Fruit fly (Drosophila melanogaster) whole organism, embryonic: ENCODE measurements around the gene st.

Experiments used
- ATbp ChIP-seq: fragments of 200-800 bp; sonication (Bioruptor generic); optimal IDR thresholded peaks from 2 replicates; lab custom pipeline; 2017; ENCODE audit warnings: missing biosample characterization, mild to moderate bottlenecking, missing genetic modification characterization, missing genetic modification reagents
- CG10209 ChIP-seq: fragments of 200-800 bp; sonication (Bioruptor generic); optimal IDR thresholded peaks from 3 replicates; lab custom pipeline; 2017; ENCODE audit warnings: missing biosample characterization, mild to moderate bottlenecking, missing genetic modification characterization, missing genetic modification reagents
- CG10267 ChIP-seq: fragments of 200-800 bp; sonication (Bioruptor generic); optimal IDR thresholded peaks from 2 replicates; lab custom pipeline; 2018; ENCODE audit warnings: missing biosample characterization, mild to moderate bottlenecking, missing genetic modification characterization, moderate library complexity
- CG10274 ChIP-seq: fragments of 200-800 bp; sonication (Bioruptor generic); optimal IDR thresholded peaks from 3 replicates; lab custom pipeline; 2017; ENCODE audit warnings: missing biosample characterization, mild to moderate bottlenecking, missing genetic modification characterization
- CG10979 ChIP-seq: fragments of 200-800 bp; sonication (Bioruptor generic); optimal IDR thresholded peaks from 2 replicates; lab custom pipeline; 2018; ENCODE audit warnings: missing biosample characterization, mild to moderate bottlenecking, missing genetic modification characterization, moderate library complexity
- CG11504 ChIP-seq: fragments of 200-800 bp; sonication (Bioruptor generic); optimal IDR thresholded peaks from 3 replicates; lab custom pipeline; 2019; ENCODE audit warnings: missing biosample characterization, mild to moderate bottlenecking, missing genetic modification characterization, moderate library complexity
- CG14710 ChIP-seq: fragments of 200-800 bp; sonication (Bioruptor generic); optimal IDR thresholded peaks from 3 replicates; lab custom pipeline; 2019; ENCODE audit warnings: missing biosample characterization, mild to moderate bottlenecking, missing genetic modification characterization, moderate library complexity
- CG14860 ChIP-seq: fragments of 200-800 bp; sonication (Bioruptor generic); IDR thresholded peaks from 3 replicates; pipeline ENCODE4 v1.3.6; 2022; ENCODE audit warnings: missing biosample characterization, missing genetic modification characterization; ENCODE audit not compliant: partially characterized antibody
- CG15269 ChIP-seq: fragments of 200-800 bp; sonication (Bioruptor generic); optimal IDR thresholded peaks from 2 replicates; lab custom pipeline; 2018; ENCODE audit warnings: missing biosample characterization, mild to moderate bottlenecking, missing genetic modification characterization, moderate library complexity
- CG1603 ChIP-seq: fragments of 200-800 bp; sonication (Bioruptor generic); optimal IDR thresholded peaks from 2 replicates; lab custom pipeline; 2019; ENCODE audit warnings: missing biosample characterization, mild to moderate bottlenecking, missing genetic modification characterization, moderate library complexity
- CG17361 ChIP-seq: fragments of 200-800 bp; sonication (Bioruptor generic); IDR thresholded peaks from 3 replicates; pipeline ENCODE4 v1.3.6; 2022; ENCODE audit warnings: missing biosample characterization, missing genetic modification characterization
- CG18011 ChIP-seq: fragments of 200-800 bp; sonication (Bioruptor generic); optimal IDR thresholded peaks from 2 replicates; lab custom pipeline; 2017; ENCODE audit warnings: missing biosample characterization, missing genetic modification characterization, mild to moderate bottlenecking, moderate library complexity, missing genotype
- CG2199 ChIP-seq: fragments of 200-800 bp; sonication (Bioruptor generic); IDR thresholded peaks from 3 replicates; pipeline ENCODE4 v1.3.6; 2022; ENCODE audit warnings: missing biosample characterization, missing genetic modification characterization
- CG2678 ChIP-seq: fragments of 200-800 bp; sonication (Bioruptor generic); optimal IDR thresholded peaks from 3 replicates; lab custom pipeline; 2019; ENCODE audit warnings: missing biosample characterization, mild to moderate bottlenecking, missing genetic modification characterization, moderate library complexity
- CG2712 ChIP-seq: fragments of 200-800 bp; optimal IDR thresholded peaks from 3 replicates; lab custom pipeline; 2019; ENCODE audit warnings: missing biosample characterization, mild to moderate bottlenecking, missing genetic modification characterization, moderate library complexity
- CG30403 ChIP-seq: fragments of 200-800 bp; sonication (Bioruptor generic); optimal IDR thresholded peaks from 3 replicates; lab custom pipeline; 2016; ENCODE audit warnings: missing biosample characterization, missing genetic modification characterization
- CG31388 ChIP-seq: fragments of 200-800 bp; sonication (Bioruptor generic); optimal IDR thresholded peaks from 2 replicates; lab custom pipeline; 2016; ENCODE audit warnings: missing biosample characterization, missing genetic modification characterization
- CG6254 ChIP-seq: fragments of 200-800 bp; sonication (Bioruptor generic); optimal IDR thresholded peaks from 3 replicates; lab custom pipeline; 2017; ENCODE audit warnings: mild to moderate bottlenecking, missing biosample characterization, missing genetic modification reagents, missing genetic modification characterization
- CG6689 ChIP-seq: fragments of 200-800 bp; sonication (Bioruptor generic); IDR thresholded peaks from 2 replicates; pipeline ENCODE4 v1.3.6; 2022; ENCODE audit warnings: missing biosample characterization, missing genetic modification characterization
- CG8359 ChIP-seq: fragments of 200-800 bp; sonication (Bioruptor generic); optimal IDR thresholded peaks from 2 replicates; lab custom pipeline; 2017; ENCODE audit warnings: missing biosample characterization, mild to moderate bottlenecking, missing genetic modification characterization, borderline replicate concordance
- CG8388 ChIP-seq: fragments of 200-800 bp; sonication (Bioruptor generic); optimal IDR thresholded peaks from 2 replicates; lab custom pipeline; 2019; ENCODE audit warnings: missing biosample characterization, mild to moderate bottlenecking, missing genetic modification characterization, moderate library complexity
- CG9437 ChIP-seq: fragments of 200-800 bp; sonication (Bioruptor generic); optimal IDR thresholded peaks from 2 replicates; lab custom pipeline; 2018; ENCODE audit warnings: missing biosample characterization, mild to moderate bottlenecking, missing genetic modification characterization
- CoRest ChIP-seq: fragments of 200-800 bp; sonication (Bioruptor generic); optimal IDR thresholded peaks from 3 replicates; lab custom pipeline; 2018; ENCODE audit warnings: missing biosample characterization, mild to moderate bottlenecking, missing genetic modification characterization, moderate library complexity
- Hr51 ChIP-seq, 2 experiments: fragments of 200-800 bp; sonication (Bioruptor generic); optimal IDR thresholded peaks; 2 replicates in 1 of 2; 3 replicates in 1 of 2; lab custom pipeline; 2016 to 2018; ENCODE audit warnings: missing biosample characterization in 2 of 2, missing genetic modification characterization in 2 of 2, mild to moderate bottlenecking in 1 of 2, moderate library complexity in 1 of 2
- Hsf ChIP-seq: fragments of 200-800 bp; sonication (Bioruptor generic); optimal IDR thresholded peaks from 3 replicates; lab custom pipeline; 2016; ENCODE audit warnings: missing biosample characterization, missing genetic modification characterization
- Lim3 ChIP-seq: fragments of 200-800 bp; sonication (Bioruptor generic); IDR thresholded peaks from 2 replicates; pipeline ENCODE4 v1.3.6; 2022; ENCODE audit warnings: missing biosample characterization, missing genetic modification characterization
- Med ChIP-seq: fragments of 200-800 bp; sonication (Bioruptor generic); peaks from one replicate; lab custom pipeline; 2016; ENCODE audit warnings: missing biosample characterization, missing genetic modification characterization, mild to moderate bottlenecking, inconsistent platforms, moderate library complexity
- PHDP ChIP-seq: fragments of 200-800 bp; sonication (Bioruptor generic); optimal IDR thresholded peaks from 3 replicates; lab custom pipeline; 2018; ENCODE audit warnings: missing biosample characterization, mild to moderate bottlenecking, missing genetic modification characterization, moderate library complexity
- Poxn ChIP-seq: fragments of 200-800 bp; sonication (Bioruptor generic); IDR thresholded peaks from 2 replicates; pipeline ENCODE4 v1.3.6; 2022; ENCODE audit warnings: missing biosample characterization, missing genetic modification characterization
- Side ChIP-seq: fragments of 200-800 bp; sonication (Bioruptor generic); optimal IDR thresholded peaks from 2 replicates; lab custom pipeline; 2016; ENCODE audit warnings: missing biosample characterization, missing genetic modification characterization
- Sox100B ChIP-seq: fragments of 200-800 bp; sonication (Bioruptor generic); optimal IDR thresholded peaks from 3 replicates; lab custom pipeline; 2018; ENCODE audit warnings: missing biosample characterization, mild to moderate bottlenecking, missing genetic modification characterization
- croc ChIP-seq: fragments of 200-800 bp; sonication (Bioruptor generic); conservative IDR thresholded peaks from 3 replicates; pipeline ENCODE4 v1.3.6; 2022; ENCODE audit warnings: missing biosample characterization, missing genetic modification characterization
- dpn ChIP-seq, 2 experiments: fragments of 200-800 bp; sonication (Bioruptor generic); optimal IDR thresholded peaks; 3 replicates each; lab custom pipeline; 2016; ENCODE audit warnings: missing biosample characterization in 2 of 2, missing genetic modification characterization in 2 of 2
- fd96Cb ChIP-seq: fragments of 200-800 bp; sonication (Bioruptor generic); optimal IDR thresholded peaks from 2 replicates; lab custom pipeline; 2018; ENCODE audit warnings: missing biosample characterization, mild to moderate bottlenecking, missing genetic modification characterization, moderate library complexity
- fu2 ChIP-seq: fragments of 200-800 bp; sonication (Bioruptor generic); optimal IDR thresholded peaks from 2 replicates; lab custom pipeline; 2016; ENCODE audit warnings: missing biosample characterization, missing genetic modification characterization
- gem ChIP-seq: fragments of 200-800 bp; sonication (Bioruptor generic); optimal IDR thresholded peaks from 2 replicates; lab custom pipeline; 2019; ENCODE audit warnings: missing biosample characterization, mild to moderate bottlenecking, missing genetic modification characterization, moderate library complexity
- grau ChIP-seq: fragments of 200-800 bp; optimal IDR thresholded peaks from 3 replicates; lab custom pipeline; 2019; ENCODE audit warnings: missing biosample characterization, mild to moderate bottlenecking, missing genetic modification characterization, moderate library complexity
- gsb-n ChIP-seq: fragments of 200-800 bp; sonication (Bioruptor generic); optimal IDR thresholded peaks from 3 replicates; lab custom pipeline; 2018; ENCODE audit warnings: missing biosample characterization, mild to moderate bottlenecking, missing genetic modification characterization
- hkb ChIP-seq, 2 experiments: fragments of 200-800 bp in 1 of 2; fragments of >200 bp in 1 of 2; sonication (Bioruptor generic) in 1 of 2; IDR thresholded peaks in 1 of 2; optimal IDR thresholded peaks in 1 of 2; 2 replicates each; pipeline versions ENCODE4 v1.3.6 to Lab custom; 2017 to 2022; ENCODE audit warnings: missing biosample characterization in 1 of 2, missing genetic modification characterization in 1 of 2
- jing ChIP-seq: fragments of 200-800 bp; sonication (Bioruptor generic); optimal IDR thresholded peaks from 2 replicates; lab custom pipeline; 2018; ENCODE audit warnings: missing biosample characterization, mild to moderate bottlenecking, missing genetic modification characterization
- nerfin-2 ChIP-seq: fragments of 200-800 bp; sonication (Bioruptor generic); IDR thresholded peaks from 2 replicates; pipeline ENCODE4 v1.3.6; 2022; ENCODE audit warnings: missing biosample characterization, missing genetic modification characterization; ENCODE audit not compliant: partially characterized antibody
- pros ChIP-seq: fragments of 200-800 bp; sonication (Bioruptor generic); optimal IDR thresholded peaks from 3 replicates; lab custom pipeline; 2019; ENCODE audit warnings: missing biosample characterization, mild to moderate bottlenecking, missing genetic modification characterization, moderate library complexity
- row ChIP-seq: fragments of 200-800 bp; sonication (Bioruptor generic); IDR thresholded peaks from 3 replicates; pipeline ENCODE4 v1.3.6; 2022; ENCODE audit warnings: missing biosample characterization, missing genetic modification characterization
- sc ChIP-seq, 3 experiments: fragments of >200 bp in 2 of 3; fragments of 200-800 bp in 1 of 3; sonication (Bioruptor generic) in 1 of 3; optimal IDR thresholded peaks; 2 replicates in 2 of 3; 3 replicates in 1 of 3; lab custom pipeline; 2017; ENCODE audit warnings: mild to moderate bottlenecking in 1 of 3, missing biosample characterization in 1 of 3, missing genetic modification characterization in 1 of 3, missing genetic modification reagents in 1 of 3
- sd ChIP-seq: fragments of 200-800 bp; sonication (Bioruptor generic); optimal IDR thresholded peaks from 3 replicates; lab custom pipeline; 2018; ENCODE audit warnings: missing biosample characterization, mild to moderate bottlenecking, missing genetic modification characterization, moderate library complexity
- sens ChIP-seq: fragments of 200-800 bp; sonication (Bioruptor generic); peaks from one replicate; lab custom pipeline; 2016; ENCODE audit warnings: missing biosample characterization, missing genetic modification characterization
- unc-4 ChIP-seq: fragments of 200-800 bp; sonication (Bioruptor generic); IDR thresholded peaks from 2 replicates; pipeline ENCODE4 v1.3.6; 2022; ENCODE audit warnings: missing biosample characterization, missing genetic modification characterization; ENCODE audit not compliant: partially characterized antibody
- unpg ChIP-seq: fragments of 200-800 bp; sonication (Bioruptor generic); optimal IDR thresholded peaks from 3 replicates; lab custom pipeline; 2018; ENCODE audit warnings: missing biosample characterization, mild to moderate bottlenecking, missing genetic modification characterization, moderate library complexity

st gene

dm6 chr3L:16474130-16474529 is 23.3 kb upstream of the st start (continued):
- TF ChIP-seq pros (no peak), CG8359 (GFP tag; lab: Kevin White, UChicago) (no peak), sd (tag; lab: Kevin White, UChicago) (peak; percentile 74), CG11504 (peak; percentile 58), CG2199 (GFP tag; lab: Robert Waterston, UW) (no peak), CG1603 (peak; percentile 6), CG15269 (tag; lab: Kevin White, UChicago) (peak; percentile 17), unpg (GFP tag; lab: Kevin White, UChicago) (peak; percentile 45), jing (no peak), nerfin-2 (GFP tag; lab: Robert Waterston, UW) (no peak), Hsf (peak; percentile 14), row (peak; percentile 40), CG6254 (GFP tag; lab: Kevin White, UChicago) (peak; percentile 25), CG10267 (tag; lab: Kevin White, UChicago) (peak; percentile 19), Lim3 (peak; percentile 24; the same call in 1 of the 2 replicates), CG2712 (tag; lab: Kevin White, UChicago) (peak; percentile 27), CG10979 (tag; lab: Kevin White, UChicago) (peak; percentile 36), CG18011 (GFP tag; lab: Kevin White, UChicago) (no peak), CG9437 (peak; percentile 26), croc (GFP tag; lab: Robert Waterston, UW) (peak; percentile 26; the same call in 2 of the 3 replicates), sens (GFP tag; lab: Kevin White, UChicago) (peak; percentile 79), hkb (optimal IDR thresholded peaks at IDR 0.05; lab: Kevin White, UChicago) (no peak), hkb (GFP tag; IDR thresholded peaks at IDR 0.05; lab: Robert Waterston, UW) (0 out of 2 replicates have a peak, but pooled peaks have one; percentile 19), unc-4 (GFP tag; lab: Robert Waterston, UW) (no peak), Side (no peak), CG17361 (GFP tag; lab: Robert Waterston, UW) (peak; percentile 55; the same call in 1 of the 3 replicates), CG14710 (tag; lab: Kevin White, UChicago) (peak; percentile 12), CG14860 (GFP tag; lab: Robert Waterston, UW) (no peak), gem (tag; lab: Kevin White, UChicago) (peak; percentile 67), sc (optimal IDR thresholded peaks at IDR 0.05; lab: Kevin White, UChicago) (no peak), sc (GFP tag; optimal IDR thresholded peaks at IDR 0.05; lab: Kevin White, UChicago) (peak; percentile 4), CG31388 (GFP tag; lab: Kevin White, UChicago) (no peak), Med (peak; percentile 71), dpn (GFP tag; optimal IDR thresholded peaks at IDR 0.05; lab: Kevin White, UChicago) (peak in 1 of 2 experiments; percentile 6), CG10274 (GFP tag; lab: Kevin White, UChicago) (no peak), Hr51 (GFP tag; optimal IDR thresholded peaks at IDR 0.05; lab: Kevin White, UChicago) (peak in 1 of 2 experiments; percentile 30), gsb-n (tag; lab: Kevin White, UChicago) (peak; percentile 2), Sox100B (peak; percentile 5), CG2678 (tag; lab: Kevin White, UChicago) (peak; percentile 19), ATbp (GFP tag; lab: Kevin White, UChicago) (peak; percentile 29), fu2 (GFP tag; lab: Kevin White, UChicago) (no peak), PHDP (peak; percentile 30), grau (peak; percentile 26), fd96Cb (tag; lab: Kevin White, UChicago) (peak; percentile 26), Poxn (no peak), CG10209 (peak; percentile 17), CG8388 (peak; percentile 45), CoRest (tag; lab: Kevin White, UChicago) (peak; percentile 18), CG6689 (no peak), CG30403 (peak; percentile 47)
